Fruit fly (Drosophila melanogaster) whole organism: ENCODE measurements around the gene CG17147.

Source experiments
- CG8478 ChIP-seq: fragments of >200 bp; optimal IDR thresholded peaks from 2 replicates; lab custom pipeline; 2018; ENCODE audit warnings: inconsistent platforms
- Dll ChIP-seq: fragments of >200 bp; optimal IDR thresholded peaks from 2 replicates; lab custom pipeline; 2017
- EcR ChIP-seq, 2 experiments: fragments of >200 bp; optimal IDR thresholded peaks; 2 replicates each; lab custom pipeline; 2017; ENCODE audit warnings: missing biosample characterization in 2 of 2, missing genetic modification characterization in 2 of 2, missing genetic modification reagents in 2 of 2
- pan ChIP-seq: fragments of >200 bp; optimal IDR thresholded peaks from 2 replicates; lab custom pipeline; 2017
- psq ChIP-seq: fragments of >200 bp; optimal IDR thresholded peaks from 2 replicates; lab custom pipeline; 2017
- usp ChIP-seq: fragments of >200 bp; optimal IDR thresholded peaks from 2 replicates; lab custom pipeline; 2017; ENCODE audit warnings: missing biosample characterization, missing genetic modification characterization, mixed read lengths

dm6 chr3L:20247513-20248173 lies 23.9 kb downstream of the CG17147 start, which contains the start of gene rdgC:
- TF ChIP-seq CG8478 (no peak), pan (lab: Kevin White, UChicago) (no peak), usp (no peak), EcR (GFP tag; optimal IDR thresholded peaks at IDR 0.05; lab: Kevin White, UChicago) (no peak), Dll (no peak), psq (lab: Kevin White, UChicago) (no peak)
